Worm (Caenorhabditis elegans) whole organism, L2 larva: Measurements from ENCODE around the gene cept-1.

Experiments used
- ama-1 ChIP-seq: fragments of 150-350 bp; optimal IDR thresholded peaks from 2 replicates; lab custom pipeline; 2018; ENCODE audit warnings: inconsistent platforms
- blmp-1 ChIP-seq: sonication (generic microtip); optimal IDR thresholded peaks from 2 replicates; lab custom pipeline; 2017; ENCODE audit warnings: missing genetic modification characterization, mild to moderate bottlenecking, missing compliant biosample characterization, antibody characterized with exemption, moderate library complexity; ENCODE audit not compliant: insufficient read depth
- egl-27 ChIP-seq: sonication (generic microtip); optimal IDR thresholded peaks from 3 replicates; lab custom pipeline; 2017; ENCODE audit warnings: missing biosample characterization, missing genetic modification reagents, missing genetic modification characterization
- elt-1 ChIP-seq: fragments of 150-350 bp; optimal IDR thresholded peaks from 2 replicates; lab custom pipeline; 2014; ENCODE audit warnings: missing biosample characterization, missing genetic modification characterization
- fos-1 ChIP-seq: fragments of 150-350 bp; optimal IDR thresholded peaks from 2 replicates; lab custom pipeline; 2014; ENCODE audit warnings: missing biosample characterization, missing genetic modification characterization
- mdl-1 ChIP-seq, 2 experiments: fragments of 150-350 bp in 1 of 2; sonication (generic microtip) in 1 of 2; optimal IDR thresholded peaks; 2 replicates each; lab custom pipeline; 2017; ENCODE audit warnings: missing biosample characterization in 2 of 2, missing genetic modification characterization in 2 of 2
- unc-55 ChIP-seq: fragments of 150-350 bp; sonication (generic microtip); optimal IDR thresholded peaks from 3 replicates; lab custom pipeline; 2014; ENCODE audit warnings: missing biosample characterization, missing genetic modification reagents, missing genetic modification characterization

- TF ChIP-seq ama-1 (lab: Kevin White, UChicago) (no peak), fos-1 (tag; lab: Kevin White, UChicago) (no peak), egl-27 (tag; lab: Kevin White, UChicago) (no peak), elt-1 (tag; lab: Kevin White, UChicago) (no peak), blmp-1 (tag; lab: Kevin White, UChicago) (no peak), mdl-1 (tag; optimal IDR thresholded peaks at IDR 0.05; lab: Kevin White, UChicago) (no peak), unc-55 (GFP tag; lab: Kevin White, UChicago) (no peak)
Observed at ce11 chrX:12769697-12770096, 7.8 kb downstream of the cept-1 start, which contains the start of gene ilc-17.1.
